Worm (Caenorhabditis elegans) whole organism, young adult: ENCODE data around the gene rip-1.

Source experiments
- B0019.2 ChIP-seq: fragments of 200-800 bp; sonication (Bioruptor generic); conservative IDR thresholded peaks from 2 replicates; pipeline ENCODE4 v1.3.6; 2022; ENCODE audit warnings: missing genetic modification reagents, missing genetic modification characterization, missing compliant biosample characterization
- C06A6.2 ChIP-seq: fragments of 200-800 bp; sonication (Bioruptor generic); conservative IDR thresholded peaks from 2 replicates; pipeline ENCODE4 v1.3.6; 2022; ENCODE audit warnings: missing genetic modification characterization, missing compliant biosample characterization
- F10E7.11 ChIP-seq: sonication (generic microtip); optimal IDR thresholded peaks from 2 replicates; lab custom pipeline; 2017; ENCODE audit warnings: mild to moderate bottlenecking, missing genetic modification characterization, moderate library complexity, missing compliant biosample characterization
- F22D6.2 ChIP-seq: sonication (generic microtip); optimal IDR thresholded peaks from 2 replicates; lab custom pipeline; 2016; ENCODE audit warnings: mild to moderate bottlenecking, missing genetic modification characterization, missing compliant biosample characterization
- F39B2.1 ChIP-seq: fragments of 200-800 bp; sonication (Bioruptor generic); IDR thresholded peaks from 2 replicates; pipeline ENCODE4 v1.3.6; 2022; ENCODE audit warnings: missing genetic modification reagents, missing genetic modification characterization, missing compliant biosample characterization
- F49E8.2 ChIP-seq: sonication (generic microtip); optimal IDR thresholded peaks from 3 replicates; lab custom pipeline; 2017; ENCODE audit warnings: missing genetic modification characterization, mild to moderate bottlenecking, missing compliant biosample characterization, antibody characterized with exemption, moderate library complexity; ENCODE audit not compliant: insufficient read depth
- F55B11.4 ChIP-seq: sonication (generic microtip); optimal IDR thresholded peaks from 2 replicates; lab custom pipeline; 2016; ENCODE audit warnings: missing compliant biosample characterization, missing genetic modification characterization, borderline replicate concordance; ENCODE audit not compliant: insufficient read depth
- F57A8.1 ChIP-seq: fragments of 200-800 bp; sonication (Bioruptor generic); optimal IDR thresholded peaks from 2 replicates; lab custom pipeline; 2018; ENCODE audit warnings: mild to moderate bottlenecking, missing genetic modification characterization, moderate library complexity, missing compliant biosample characterization
- T26A5.8 ChIP-seq: sonication (generic microtip); optimal IDR thresholded peaks from 2 replicates; lab custom pipeline; 2016; ENCODE audit warnings: missing genetic modification characterization, missing compliant biosample characterization
- Y53G8AR.9 ChIP-seq: fragments of 200-800 bp; sonication (Bioruptor generic); conservative IDR thresholded peaks from 2 replicates; pipeline ENCODE4 v1.3.6; 2022; ENCODE audit warnings: missing genetic modification reagents, missing genetic modification characterization, missing compliant biosample characterization
- Y67H2A.10 ChIP-seq: fragments of 200-800 bp; sonication (Bioruptor generic); conservative IDR thresholded peaks from 2 replicates; pipeline ENCODE4 v1.3.6; 2022; ENCODE audit warnings: missing genetic modification reagents, missing genetic modification characterization, missing compliant biosample characterization
- Y95B8A.8 ChIP-seq: fragments of 200-800 bp; sonication (Bioruptor generic); IDR thresholded peaks from 2 replicates; pipeline ENCODE4 v1.3.6; 2022; ENCODE audit warnings: missing genetic modification reagents, missing genetic modification characterization, missing compliant biosample characterization
- ZK185.1 ChIP-seq: sonication (generic microtip); optimal IDR thresholded peaks from 2 replicates; lab custom pipeline; 2016; ENCODE audit warnings: mild to moderate bottlenecking, missing genetic modification characterization, missing compliant biosample characterization; ENCODE audit not compliant: poor library complexity, severe bottlenecking
- attf-3 ChIP-seq: fragments of 200-800 bp; sonication (Bioruptor generic); conservative IDR thresholded peaks from 2 replicates; pipeline ENCODE4 v1.3.6; 2022; ENCODE audit warnings: missing genetic modification reagents, missing genetic modification characterization, missing compliant biosample characterization
- attf-5 ChIP-seq: fragments of 200-800 bp; sonication (Bioruptor generic); optimal IDR thresholded peaks from 2 replicates; lab custom pipeline; 2018; ENCODE audit warnings: mild to moderate bottlenecking, missing genetic modification characterization, missing compliant biosample characterization
- attf-6 ChIP-seq: fragments of 200-800 bp; sonication (Bioruptor generic); IDR thresholded peaks from 2 replicates; pipeline ENCODE4 v1.3.6; 2022; ENCODE audit warnings: missing genetic modification reagents, missing genetic modification characterization, missing compliant biosample characterization
- bed-1 ChIP-seq: fragments of 200-800 bp; sonication (Bioruptor generic); IDR thresholded peaks from 2 replicates; pipeline ENCODE4 v1.3.6; 2022; ENCODE audit warnings: missing genetic modification reagents, missing genetic modification characterization, missing compliant biosample characterization
- bed-2 ChIP-seq: fragments of 200-800 bp; sonication (Bioruptor generic); IDR thresholded peaks from 2 replicates; pipeline ENCODE4 v1.3.6; 2022; ENCODE audit warnings: missing genetic modification reagents, missing genetic modification characterization, missing compliant biosample characterization
- ceh-100 ChIP-seq: fragments of 200-800 bp; sonication (Bioruptor generic); IDR thresholded peaks from 2 replicates; pipeline ENCODE4 v1.3.6; 2022; ENCODE audit warnings: missing genetic modification reagents, missing genetic modification characterization, missing compliant biosample characterization
- ceh-58 ChIP-seq: fragments of 200-800 bp; sonication (Bioruptor generic); IDR thresholded peaks from 2 replicates; pipeline ENCODE4 v1.3.6; 2022; ENCODE audit warnings: missing genetic modification characterization, missing compliant biosample characterization
- ceh-91 ChIP-seq: fragments of 200-800 bp; sonication (Bioruptor generic); IDR thresholded peaks from 2 replicates; pipeline ENCODE4 v1.3.6; 2022; ENCODE audit warnings: missing genetic modification reagents, missing genetic modification characterization, missing compliant biosample characterization
- dox-1 ChIP-seq: fragments of 200-800 bp; sonication (Bioruptor generic); IDR thresholded peaks from 2 replicates; pipeline ENCODE4 v1.3.6; 2022; ENCODE audit warnings: missing genetic modification reagents, missing genetic modification characterization, missing compliant biosample characterization
- dpff-1 ChIP-seq: sonication (generic microtip); optimal IDR thresholded peaks from 2 replicates; lab custom pipeline; 2017; ENCODE audit warnings: mild to moderate bottlenecking, missing genetic modification characterization, missing compliant biosample characterization
- efl-1 ChIP-seq: fragments of 150-350 bp; optimal IDR thresholded peaks from 2 replicates; lab custom pipeline; 2014; ENCODE audit warnings: missing biosample characterization, missing genetic modification reagents, missing genetic modification characterization
- egrh-3 ChIP-seq: fragments of 200-800 bp; sonication (Bioruptor generic); IDR thresholded peaks from 2 replicates; pipeline ENCODE4 v1.3.6; 2022; ENCODE audit warnings: missing genetic modification reagents, missing genetic modification characterization, missing compliant biosample characterization
- ekl-4 ChIP-seq: fragments of 200-800 bp; sonication (Bioruptor generic); IDR thresholded peaks from 2 replicates; pipeline ENCODE4 v1.3.6; 2022; ENCODE audit warnings: missing genetic modification reagents, missing genetic modification characterization, missing compliant biosample characterization
- gei-17 ChIP-seq: fragments of 200-800 bp; sonication (Bioruptor generic); optimal IDR thresholded peaks from 2 replicates; lab custom pipeline; 2018; ENCODE audit warnings: mild to moderate bottlenecking, missing genetic modification characterization, missing compliant biosample characterization
- hmg-1.2 ChIP-seq: fragments of 200-800 bp; sonication (Bioruptor generic); IDR thresholded peaks from 2 replicates; pipeline ENCODE4 v1.3.6; 2022; ENCODE audit warnings: missing genetic modification reagents, missing genetic modification characterization, missing compliant biosample characterization
- hmg-20 ChIP-seq: fragments of 200-800 bp; sonication (Bioruptor generic); IDR thresholded peaks from 2 replicates; pipeline ENCODE4 v1.3.6; 2022; ENCODE audit warnings: missing genetic modification reagents, missing genetic modification characterization, missing compliant biosample characterization
- lin-54 ChIP-seq: fragments of 200-800 bp; sonication (Bioruptor generic); optimal IDR thresholded peaks from 2 replicates; lab custom pipeline; 2018; ENCODE audit warnings: mild to moderate bottlenecking, missing genetic modification characterization, missing compliant biosample characterization
- madf-3 ChIP-seq: fragments of 200-800 bp; sonication (Bioruptor generic); IDR thresholded peaks from 2 replicates; pipeline ENCODE4 v1.3.6; 2022; ENCODE audit warnings: missing genetic modification reagents, missing genetic modification characterization, missing compliant biosample characterization
- madf-6 ChIP-seq: fragments of 200-800 bp; sonication (Bioruptor generic); IDR thresholded peaks from 2 replicates; pipeline ENCODE4 v1.3.6; 2022; ENCODE audit warnings: missing genetic modification reagents, missing genetic modification characterization, missing compliant biosample characterization
- mes-4 ChIP-seq: sonication (generic microtip); optimal IDR thresholded peaks from 2 replicates; lab custom pipeline; 2016; ENCODE audit warnings: missing genotype, missing genetic modification characterization, missing compliant biosample characterization
- nfya-2 ChIP-seq: fragments of 200-800 bp; sonication (Bioruptor generic); IDR thresholded peaks from 2 replicates; pipeline ENCODE4 v1.3.6; 2022; ENCODE audit warnings: missing genetic modification reagents, missing genetic modification characterization, missing compliant biosample characterization
- nfyb-1 ChIP-seq: fragments of 200-800 bp; sonication (Bioruptor generic); IDR thresholded peaks from 2 replicates; pipeline ENCODE4 v1.3.6; 2022; ENCODE audit warnings: missing genetic modification reagents, missing genetic modification characterization, missing compliant biosample characterization
- nhr-120 ChIP-seq: fragments of 200-800 bp; sonication (Bioruptor generic); IDR thresholded peaks from 2 replicates; pipeline ENCODE4 v1.3.6; 2022; ENCODE audit warnings: missing genetic modification characterization, missing compliant biosample characterization
- nhr-27 ChIP-seq: fragments of 200-800 bp; sonication (Bioruptor generic); optimal IDR thresholded peaks from 2 replicates; lab custom pipeline; 2018; ENCODE audit warnings: mild to moderate bottlenecking, missing genetic modification characterization, moderate library complexity, missing compliant biosample characterization
- pbrm-1 ChIP-seq: fragments of 200-800 bp; sonication (Bioruptor generic); IDR thresholded peaks from 2 replicates; pipeline ENCODE4 v1.3.6; 2022; ENCODE audit warnings: missing genetic modification reagents, missing genetic modification characterization, missing compliant biosample characterization
- rcor-1 ChIP-seq: fragments of 200-800 bp; sonication (Bioruptor generic); IDR thresholded peaks from 2 replicates; pipeline ENCODE4 v1.3.6; 2022; ENCODE audit warnings: missing genetic modification reagents, missing genetic modification characterization, missing compliant biosample characterization
- rec-8 ChIP-seq, 2 experiments: sonication (generic microtip); optimal IDR thresholded peaks; 2 replicates each; lab custom pipeline; 2016; ENCODE audit warnings: mild to moderate bottlenecking in 2 of 2, missing genetic modification characterization in 2 of 2, missing genetic modification reagents in 2 of 2, missing genotype in 2 of 2, missing biosample characterization in 1 of 2, missing compliant biosample characterization in 1 of 2, moderate library complexity in 1 of 2
- repo-1 ChIP-seq: sonication (generic microtip); optimal IDR thresholded peaks from 2 replicates; lab custom pipeline; 2017; ENCODE audit warnings: mild to moderate bottlenecking, missing genetic modification characterization, missing compliant biosample characterization
- snpc-3.4 ChIP-seq: sonication (generic microtip); optimal IDR thresholded peaks from 2 replicates; lab custom pipeline; 2017; ENCODE audit warnings: missing genetic modification characterization, mild to moderate bottlenecking, missing compliant biosample characterization, antibody characterized with exemption, moderate library complexity, missing genotype, missing genetic modification reagents
- snpc-4 ChIP-seq, 5 experiments: fragments of 150-350 bp in 1 of 5; sonication (generic microtip) in 4 of 5; optimal IDR thresholded peaks; 2 replicates each; lab custom pipeline; 2014 to 2018; ENCODE audit warnings: missing genetic modification characterization in 5 of 5, missing biosample characterization in 3 of 5, antibody characterized with exemption in 2 of 5, mild to moderate bottlenecking in 2 of 5, missing compliant biosample characterization in 2 of 5, missing genotype in 2 of 5, moderate library complexity in 2 of 5, missing genetic modification reagents in 1 of 5
- sptf-2 ChIP-seq: fragments of 200-800 bp; sonication (Bioruptor generic); optimal IDR thresholded peaks from 2 replicates; lab custom pipeline; 2018; ENCODE audit warnings: mild to moderate bottlenecking, missing genetic modification characterization, missing compliant biosample characterization
- tbp1 ChIP-seq: fragments of 200-800 bp; sonication (Bioruptor generic); optimal IDR thresholded peaks from 2 replicates; lab custom pipeline; 2018; ENCODE audit warnings: mild to moderate bottlenecking, missing genetic modification characterization, missing compliant biosample characterization
- tbx-9 ChIP-seq: sonication (generic microtip); optimal IDR thresholded peaks from 2 replicates; lab custom pipeline; 2016; ENCODE audit warnings: borderline replicate concordance, missing genetic modification characterization, inconsistent platforms, missing compliant biosample characterization
- zim-3 ChIP-seq: sonication (generic microtip); optimal IDR thresholded peaks from 2 replicates; lab custom pipeline; 2017; ENCODE audit warnings: mild to moderate bottlenecking, missing genetic modification characterization, moderate library complexity, missing compliant biosample characterization

Gene rip-1

DNA sequence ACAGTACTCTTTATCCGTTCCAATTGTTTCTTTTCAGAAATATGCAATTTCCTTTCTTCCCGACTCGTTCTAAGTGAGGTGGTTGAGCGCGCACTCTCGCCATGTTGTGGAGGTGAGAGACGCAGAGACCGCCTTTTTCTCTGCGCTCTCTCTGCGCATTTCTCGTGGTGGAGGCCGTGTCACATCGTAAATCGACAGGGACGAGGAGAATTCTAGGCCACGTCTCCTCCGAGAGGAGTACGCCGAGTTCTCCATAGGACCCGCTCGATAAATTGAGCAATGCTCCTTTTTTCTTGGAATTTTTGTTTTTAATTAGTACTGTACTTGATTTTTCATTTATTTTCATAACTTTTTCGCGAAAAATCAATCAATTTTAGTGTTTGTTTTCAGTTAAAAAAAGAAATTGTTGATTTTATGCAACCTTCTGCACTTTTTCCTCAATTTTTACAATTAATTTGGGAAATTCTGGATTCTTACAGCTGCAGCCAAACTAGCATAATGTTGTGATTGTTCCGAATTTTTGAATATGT is 12.3 kb upstream of the rip-1 start, which contains the start of gene cnk-1 (continued):
- TF ChIP-seq ceh-100 (GFP tag; lab: Robert Waterston, UW) (peak; percentile 93), F39B2.1 (GFP tag; lab: Robert Waterston, UW) (peak; percentile 81), F57A8.1 (GFP tag; lab: Kevin White, UChicago) (no peak), snpc-4 (GFP tag; optimal IDR thresholded peaks at IDR 0.05; lab: Kevin White, UChicago) (no peak), snpc-4 (tag; optimal IDR thresholded peaks at IDR 0.05; lab: Kevin White, UChicago) (peak in 2 of 4 experiments; percentile 56 to 76), F10E7.11 (tag; lab: Kevin White, UChicago) (no peak), lin-54 (GFP tag; lab: Kevin White, UChicago) (peak; percentile 84), nhr-27 (tag; lab: Kevin White, UChicago) (no peak), attf-6 (peak; percentile 81), tbx-9 (tag; lab: Kevin White, UChicago) (no peak), C06A6.2 (GFP tag; lab: Robert Waterston, UW) (peak; percentile 91), T26A5.8 (tag; lab: Kevin White, UChicago) (no peak), madf-3 (peak; percentile 96), gei-17 (GFP tag; lab: Kevin White, UChicago) (peak; percentile 26), Y67H2A.10 (GFP tag; lab: Robert Waterston, UW) (peak; percentile 95), dpff-1 (tag; lab: Kevin White, UChicago) (no peak), zim-3 (tag; lab: Kevin White, UChicago) (peak; percentile 76), nhr-120 (GFP tag; lab: Robert Waterston, UW) (peak; percentile 94; the same call in 1 of the 2 replicates), Y95B8A.8 (GFP tag; lab: Robert Waterston, UW) (peak; percentile 97), bed-2 (peak; percentile 97), rcor-1 (GFP tag; lab: Robert Waterston, UW) (peak; percentile 97), ceh-58 (GFP tag; lab: Robert Waterston, UW) (no peak), F49E8.2 (peak; percentile 85), sptf-2 (GFP tag; lab: Kevin White, UChicago) (no peak), nfya-2 (peak; percentile 91), mes-4 (tag; lab: Kevin White, UChicago) (no peak), Y53G8AR.9 (peak; percentile 99), hmg-20 (GFP tag; lab: Robert Waterston, UW) (peak; percentile 96), attf-3 (GFP tag; lab: Robert Waterston, UW) (peak; percentile 80), dox-1 (GFP tag; lab: Robert Waterston, UW) (peak; percentile 99), egrh-3 (GFP tag; lab: Robert Waterston, UW) (peak; percentile 88), pbrm-1 (peak; percentile 98), rec-8 (tag; optimal IDR thresholded peaks at IDR 0.05; lab: Kevin White, UChicago) (peak in 1 of 2 experiments; percentile 58), F55B11.4 (tag; lab: Kevin White, UChicago) (no peak), attf-5 (GFP tag; lab: Kevin White, UChicago) (peak; percentile 82), repo-1 (peak; percentile 60), ZK185.1 (tag; lab: Kevin White, UChicago) (peak; percentile 89), tbp1 (GFP tag; lab: Kevin White, UChicago) (peak; percentile 67), bed-1 (GFP tag; lab: Robert Waterston, UW) (peak; percentile 92; the same call in 1 of the 2 replicates), ceh-91 (peak; percentile 95), ekl-4 (GFP tag; lab: Robert Waterston, UW) (peak; percentile 98), hmg-1.2 (GFP tag; lab: Robert Waterston, UW) (peak; percentile 98), nfyb-1 (peak; percentile 98), B0019.2 (GFP tag; lab: Robert Waterston, UW) (peak; percentile 98), F22D6.2 (no peak), efl-1 (GFP tag; lab: Kevin White, UChicago) (peak; percentile 17), madf-6 (GFP tag; lab: Robert Waterston, UW) (peak; percentile 97), snpc-3.4 (tag; lab: Kevin White, UChicago) (peak; percentile 30)
